Fruit fly (Drosophila melanogaster) whole organism, pupa: ENCODE data around the gene CG2794.

Source experiments
- CG10348 ChIP-seq: fragments of 200-800 bp; sonication (Bioruptor generic); IDR thresholded peaks from 2 replicates; pipeline ENCODE4 v1.3.6; 2022; ENCODE audit warnings: missing biosample characterization, missing genetic modification characterization
- CG13204 ChIP-seq: fragments of 200-800 bp; sonication (Bioruptor generic); optimal IDR thresholded peaks from 2 replicates; lab custom pipeline; 2018; ENCODE audit warnings: missing biosample characterization, mild to moderate bottlenecking, missing genetic modification characterization, moderate library complexity
- CG14655 ChIP-seq: fragments of 200-800 bp; sonication (Bioruptor generic); optimal IDR thresholded peaks from 3 replicates; lab custom pipeline; 2017; ENCODE audit warnings: mild to moderate bottlenecking, missing biosample characterization, missing genetic modification reagents, missing genetic modification characterization
- CG15710 ChIP-seq: fragments of 200-800 bp; sonication (Bioruptor generic); optimal IDR thresholded peaks from 2 replicates; lab custom pipeline; 2018; ENCODE audit warnings: missing biosample characterization, mild to moderate bottlenecking, missing genetic modification characterization, moderate library complexity
- CG32121 ChIP-seq: fragments of 200-800 bp; sonication (Bioruptor generic); IDR thresholded peaks from 2 replicates; pipeline ENCODE4 v1.3.6; 2022; ENCODE audit warnings: missing biosample characterization, missing genetic modification characterization
- CG8159 ChIP-seq: fragments of 200-800 bp; sonication (Bioruptor generic); optimal IDR thresholded peaks from 3 replicates; lab custom pipeline; 2018; ENCODE audit warnings: missing biosample characterization, mild to moderate bottlenecking, missing genetic modification characterization, moderate library complexity
- CG8301 ChIP-seq: fragments of 200-800 bp; sonication (Bioruptor generic); optimal IDR thresholded peaks from 2 replicates; lab custom pipeline; 2018; ENCODE audit warnings: missing biosample characterization, mild to moderate bottlenecking, missing genetic modification characterization
- CG9948 ChIP-seq: fragments of 200-800 bp; sonication (Bioruptor generic); optimal IDR thresholded peaks from 2 replicates; lab custom pipeline; 2018; ENCODE audit warnings: missing biosample characterization, mild to moderate bottlenecking, missing genetic modification characterization, moderate library complexity
- Ets98B ChIP-seq: fragments of 200-800 bp; sonication (Bioruptor generic); IDR thresholded peaks from 2 replicates; pipeline ENCODE4 v1.3.6; 2022; ENCODE audit warnings: missing biosample characterization, missing genetic modification characterization
- fd96Ca ChIP-seq: fragments of 200-800 bp; sonication (Bioruptor generic); IDR thresholded peaks from 3 replicates; pipeline ENCODE4 v1.3.6; 2022; ENCODE audit warnings: missing biosample characterization, missing genetic modification characterization
- gl ChIP-seq: fragments of 200-800 bp; sonication (Bioruptor generic); optimal IDR thresholded peaks from 2 replicates; lab custom pipeline; 2018; ENCODE audit warnings: missing biosample characterization, mild to moderate bottlenecking, missing genetic modification characterization
- rn ChIP-seq: fragments of 200-800 bp; sonication (Bioruptor generic); IDR thresholded peaks from 2 replicates; pipeline ENCODE4 v1.3.6; 2022; ENCODE audit warnings: missing biosample characterization, missing genetic modification characterization

dm6 chr2L:543799-544198 is 20.2 kb upstream of the CG2794 start:
- TF ChIP-seq CG10348 (GFP tag; lab: Robert Waterston, UW) (no peak), CG9948 (no peak), fd96Ca (GFP tag; lab: Robert Waterston, UW) (no peak), CG14655 (no peak), CG13204 (no peak), CG15710 (no peak), CG32121 (GFP tag; lab: Robert Waterston, UW) (no peak), CG8159 (tag; lab: Kevin White, UChicago) (no peak), Ets98B (GFP tag; lab: Robert Waterston, UW) (no peak), rn (GFP tag; lab: Robert Waterston, UW) (no peak), gl (tag; lab: Kevin White, UChicago) (no peak), CG8301 (no peak)
